Fruit fly (Drosophila melanogaster): ENCODE measurements around the gene amn.

amn gene

dm6 chrX:19851095-19851988 is 38.5 kb downstream of the amn start:
- peak in 1 of 2 experiments; percentile 46 for TF ChIP-seq dl (GFP tag; optimal IDR thresholded peaks at IDR 0.05; ENCODE audit: insufficient read depth in 1 of 2, partially characterized antibody in 2 of 2)
- peak; percentile 66 for TF ChIP-seq Dif (GFP tag; optimal IDR thresholded peaks at IDR 0.05; ENCODE audit: partially characterized antibody)
- no peak for TF ChIP-seq dsf (GFP tag; optimal IDR thresholded peaks at IDR 0.05; ENCODE audit: borderline replicate concordance)
- TF ChIP-seq psq (GFP tag; optimal IDR thresholded peaks at IDR 0.05), result peak; percentile 61

- TF ChIP-seq tai (GFP tag; optimal IDR thresholded peaks at IDR 0.05) (no peak), Dfd (GFP tag; optimal IDR thresholded peaks at IDR 0.05) (no peak), brk (GFP tag; optimal IDR thresholded peaks at IDR 0.05) (no peak), Rel (GFP tag; optimal IDR thresholded peaks at IDR 0.05) (no peak), Rel (tag; optimal IDR thresholded peaks at IDR 0.05) (no peak), br (GFP tag; optimal IDR thresholded peaks at IDR 0.05) (peak; percentile 72), HLH106 (tag; optimal IDR thresholded peaks at IDR 0.05) (peak; percentile 22), Myc (optimal IDR thresholded peaks at IDR 0.05) (no peak), Hnf4 (GFP tag; optimal IDR thresholded peaks at IDR 0.05) (no peak), usp (GFP tag; optimal IDR thresholded peaks at IDR 0.05) (no peak), sv (GFP tag; optimal IDR thresholded peaks at IDR 0.05) (peak; percentile 85), sage (GFP tag; optimal IDR thresholded peaks at IDR 0.05) (no peak), Sp1 (GFP tag; optimal IDR thresholded peaks at IDR 0.05) (peak; percentile 62), h (GFP tag; optimal IDR thresholded peaks at IDR 0.05) (peak; percentile 81), pan (optimal IDR thresholded peaks at IDR 0.05) (no peak), Vsx2 (GFP tag; optimal IDR thresholded peaks at IDR 0.05; ENCODE audit: partially characterized antibody) (no peak), ey (GFP tag; optimal IDR thresholded peaks at IDR 0.05) (peak; percentile 75), rgr (GFP tag; optimal IDR thresholded peaks at IDR 0.05) (peak; percentile 75), Hr78 (GFP tag; optimal IDR thresholded peaks at IDR 0.05) (no peak), psq (GFP tag; optimal IDR thresholded peaks at IDR 0.05) (peak; percentile 26), foxo (GFP tag; optimal IDR thresholded peaks at IDR 0.05) (peak in 1 of 2 experiments; percentile 80), Hr83 (GFP tag; optimal IDR thresholded peaks at IDR 0.05; ENCODE audit: poor library complexity, severe bottlenecking) (no peak), CG32264 (GFP tag; optimal IDR thresholded peaks at IDR 0.05) (peak; percentile 23), Abd-B (GFP tag; optimal IDR thresholded peaks at IDR 0.05) (no peak), N (GFP tag; optimal IDR thresholded peaks at IDR 0.05) (no peak), OdsH (GFP tag; optimal IDR thresholded peaks at IDR 0.05) (peak; percentile 64), woc (GFP tag; optimal IDR thresholded peaks at IDR 0.05) (no peak), Dif (GFP tag; optimal IDR thresholded peaks at IDR 0.05; ENCODE audit: partially characterized antibody) (peak; percentile 3), CrebA (GFP tag; optimal IDR thresholded peaks at IDR 0.05; ENCODE audit: borderline replicate concordance) (no peak), Jra (GFP tag; optimal IDR thresholded peaks at IDR 0.05) (peak; percentile 2), fru (GFP tag; optimal IDR thresholded peaks at IDR 0.05) (peak; percentile 76), dmrt93B (GFP tag; optimal IDR thresholded peaks at IDR 0.05) (peak; percentile 43), Mio (GFP tag; optimal IDR thresholded peaks at IDR 0.05) (no peak), dl (GFP tag; optimal IDR thresholded peaks at IDR 0.05; ENCODE audit: insufficient read depth in 1 of 2, partially characterized antibody in 2 of 2) (peak in 1 of 2 experiments; percentile 28), jim (GFP tag; optimal IDR thresholded peaks at IDR 0.05) (no peak), CG9705 (GFP tag; optimal IDR thresholded peaks at IDR 0.05) (no peak), dsf (GFP tag; optimal IDR thresholded peaks at IDR 0.05; ENCODE audit: borderline replicate concordance) (no peak), lola (GFP tag; optimal IDR thresholded peaks at IDR 0.05) (no peak), GATAd (GFP tag; optimal IDR thresholded peaks at IDR 0.05) (no peak)
These were observed 39.3 kb downstream of the amn start for dm6 chrX:19850503-19851094.
